Worm (Caenorhabditis elegans) whole organism, young adult: Measurements from ENCODE around the gene cyn-13.

Experiments
- B0019.2 ChIP-seq: fragments of 200-800 bp; sonication (Bioruptor generic); conservative IDR thresholded peaks from 2 replicates; pipeline ENCODE4 v1.3.6; 2022; ENCODE audit warnings: missing genetic modification reagents, missing genetic modification characterization, missing compliant biosample characterization
- B0261.1 ChIP-seq: sonication (generic microtip); optimal IDR thresholded peaks from 2 replicates; lab custom pipeline; 2016; ENCODE audit warnings: mild to moderate bottlenecking, missing genetic modification characterization, moderate library complexity, missing compliant biosample characterization
- B0336.3 ChIP-seq: fragments of 200-800 bp; sonication (Bioruptor generic); IDR thresholded peaks from 2 replicates; pipeline ENCODE4 v1.3.6; 2022; ENCODE audit warnings: missing genetic modification characterization, missing compliant biosample characterization
- F55B11.4 ChIP-seq: sonication (generic microtip); optimal IDR thresholded peaks from 2 replicates; lab custom pipeline; 2016; ENCODE audit warnings: missing compliant biosample characterization, missing genetic modification characterization, borderline replicate concordance; ENCODE audit not compliant: insufficient read depth
- Y53F4B.3 ChIP-seq: fragments of 200-800 bp; sonication (Bioruptor generic); IDR thresholded peaks from 2 replicates; pipeline ENCODE4 v1.3.6; 2022; ENCODE audit warnings: missing genetic modification reagents, missing genetic modification characterization, missing compliant biosample characterization
- Y53G8AR.9 ChIP-seq: fragments of 200-800 bp; sonication (Bioruptor generic); conservative IDR thresholded peaks from 2 replicates; pipeline ENCODE4 v1.3.6; 2022; ENCODE audit warnings: missing genetic modification reagents, missing genetic modification characterization, missing compliant biosample characterization
- Y56A3A.18 ChIP-seq: fragments of 200-800 bp; sonication (Bioruptor generic); IDR thresholded peaks from 2 replicates; pipeline ENCODE4 v1.3.6; 2022; ENCODE audit warnings: missing genetic modification reagents, missing genetic modification characterization, missing compliant biosample characterization
- Y79H2A.3 ChIP-seq: fragments of 200-800 bp; sonication (Bioruptor generic); conservative IDR thresholded peaks from 2 replicates; pipeline ENCODE4 v1.3.6; 2022; ENCODE audit warnings: missing genetic modification reagents, missing genetic modification characterization, missing compliant biosample characterization
- aptf-2 ChIP-seq: fragments of 200-800 bp; sonication (Bioruptor generic); conservative IDR thresholded peaks from 2 replicates; pipeline ENCODE4 v1.3.6; 2022; ENCODE audit warnings: missing genetic modification reagents, missing genetic modification characterization, missing compliant biosample characterization
- attf-3 ChIP-seq: fragments of 200-800 bp; sonication (Bioruptor generic); conservative IDR thresholded peaks from 2 replicates; pipeline ENCODE4 v1.3.6; 2022; ENCODE audit warnings: missing genetic modification reagents, missing genetic modification characterization, missing compliant biosample characterization
- attf-5 ChIP-seq: fragments of 200-800 bp; sonication (Bioruptor generic); optimal IDR thresholded peaks from 2 replicates; lab custom pipeline; 2018; ENCODE audit warnings: mild to moderate bottlenecking, missing genetic modification characterization, missing compliant biosample characterization
- ceh-79 ChIP-seq: sonication (generic microtip); optimal IDR thresholded peaks from 2 replicates; lab custom pipeline; 2017; ENCODE audit warnings: mild to moderate bottlenecking, missing genetic modification characterization, missing compliant biosample characterization
- egl-18 ChIP-seq: fragments of 200-800 bp; sonication (Bioruptor generic); IDR thresholded peaks from 2 replicates; pipeline ENCODE4 v1.3.6; 2022; ENCODE audit warnings: missing genetic modification reagents, missing genetic modification characterization, missing compliant biosample characterization
- egl-44 ChIP-seq: fragments of 200-800 bp; sonication (Bioruptor generic); IDR thresholded peaks from 2 replicates; pipeline ENCODE4 v1.3.6; 2022; ENCODE audit warnings: missing genetic modification reagents, missing genetic modification characterization, missing compliant biosample characterization
- gei-17 ChIP-seq: fragments of 200-800 bp; sonication (Bioruptor generic); optimal IDR thresholded peaks from 2 replicates; lab custom pipeline; 2018; ENCODE audit warnings: mild to moderate bottlenecking, missing genetic modification characterization, missing compliant biosample characterization
- hmg-1.2 ChIP-seq: fragments of 200-800 bp; sonication (Bioruptor generic); IDR thresholded peaks from 2 replicates; pipeline ENCODE4 v1.3.6; 2022; ENCODE audit warnings: missing genetic modification reagents, missing genetic modification characterization, missing compliant biosample characterization
- hmg-20 ChIP-seq: fragments of 200-800 bp; sonication (Bioruptor generic); IDR thresholded peaks from 2 replicates; pipeline ENCODE4 v1.3.6; 2022; ENCODE audit warnings: missing genetic modification reagents, missing genetic modification characterization, missing compliant biosample characterization
- hrde-1 ChIP-seq: sonication (generic microtip); optimal IDR thresholded peaks from 2 replicates; lab custom pipeline; 2016; ENCODE audit warnings: missing genetic modification characterization, mild to moderate bottlenecking, missing compliant biosample characterization, moderate library complexity, missing genotype, missing genetic modification reagents, borderline replicate concordance
- lin-40 ChIP-seq: sonication (generic microtip); optimal IDR thresholded peaks from 2 replicates; lab custom pipeline; 2016; ENCODE audit warnings: missing genetic modification characterization, mild to moderate bottlenecking, missing compliant biosample characterization, missing genotype, missing genetic modification reagents
- lsl-1 ChIP-seq: fragments of 200-800 bp; sonication (Bioruptor generic); optimal IDR thresholded peaks from 2 replicates; lab custom pipeline; 2018; ENCODE audit warnings: mild to moderate bottlenecking, missing genetic modification characterization, moderate library complexity, missing compliant biosample characterization
- madf-6 ChIP-seq: fragments of 200-800 bp; sonication (Bioruptor generic); IDR thresholded peaks from 2 replicates; pipeline ENCODE4 v1.3.6; 2022; ENCODE audit warnings: missing genetic modification reagents, missing genetic modification characterization, missing compliant biosample characterization
- mxl-1 ChIP-seq: sonication (generic microtip); optimal IDR thresholded peaks from 2 replicates; lab custom pipeline; 2016; ENCODE audit warnings: missing genetic modification characterization, missing compliant biosample characterization
- nfya-2 ChIP-seq: fragments of 200-800 bp; sonication (Bioruptor generic); IDR thresholded peaks from 2 replicates; pipeline ENCODE4 v1.3.6; 2022; ENCODE audit warnings: missing genetic modification reagents, missing genetic modification characterization, missing compliant biosample characterization
- nfyb-1 ChIP-seq: fragments of 200-800 bp; sonication (Bioruptor generic); IDR thresholded peaks from 2 replicates; pipeline ENCODE4 v1.3.6; 2022; ENCODE audit warnings: missing genetic modification reagents, missing genetic modification characterization, missing compliant biosample characterization
- nhr-27 ChIP-seq: fragments of 200-800 bp; sonication (Bioruptor generic); optimal IDR thresholded peaks from 2 replicates; lab custom pipeline; 2018; ENCODE audit warnings: mild to moderate bottlenecking, missing genetic modification characterization, moderate library complexity, missing compliant biosample characterization
- pha-4 ChIP-seq: fragments of 150-350 bp; sonication (generic microtip); optimal IDR thresholded peaks from 2 replicates; lab custom pipeline; 2014; ENCODE audit warnings: missing biosample characterization, missing genetic modification reagents, missing genetic modification characterization
- sea-2 ChIP-seq: fragments of 200-800 bp; sonication (Bioruptor generic); IDR thresholded peaks from 2 replicates; pipeline ENCODE4 v1.3.6; 2022; ENCODE audit warnings: missing genetic modification characterization, missing compliant biosample characterization
- snpc-4 ChIP-seq, 5 experiments: fragments of 150-350 bp in 1 of 5; sonication (generic microtip) in 4 of 5; optimal IDR thresholded peaks; 2 replicates each; lab custom pipeline; 2014 to 2018; ENCODE audit warnings: missing genetic modification characterization in 5 of 5, missing biosample characterization in 3 of 5, antibody characterized with exemption in 2 of 5, mild to moderate bottlenecking in 2 of 5, missing compliant biosample characterization in 2 of 5, missing genotype in 2 of 5, moderate library complexity in 2 of 5, missing genetic modification reagents in 1 of 5
- somi-1 ChIP-seq: fragments of 200-800 bp; sonication (Bioruptor generic); optimal IDR thresholded peaks from 2 replicates; lab custom pipeline; 2018; ENCODE audit warnings: mild to moderate bottlenecking, missing genetic modification characterization, missing compliant biosample characterization
- sptf-2 ChIP-seq: fragments of 200-800 bp; sonication (Bioruptor generic); optimal IDR thresholded peaks from 2 replicates; lab custom pipeline; 2018; ENCODE audit warnings: mild to moderate bottlenecking, missing genetic modification characterization, missing compliant biosample characterization
- unc-62 ChIP-seq: fragments of 150-350 bp; optimal IDR thresholded peaks from 2 replicates; lab custom pipeline; 2014; ENCODE audit warnings: missing biosample characterization, missing genetic modification reagents, missing genetic modification characterization
- xnd-1 ChIP-seq: sonication (generic microtip); optimal IDR thresholded peaks from 2 replicates; lab custom pipeline; 2016; ENCODE audit warnings: missing genotype, missing genetic modification reagents, missing genetic modification characterization, missing compliant biosample characterization

cyn-13 gene

DNA sequence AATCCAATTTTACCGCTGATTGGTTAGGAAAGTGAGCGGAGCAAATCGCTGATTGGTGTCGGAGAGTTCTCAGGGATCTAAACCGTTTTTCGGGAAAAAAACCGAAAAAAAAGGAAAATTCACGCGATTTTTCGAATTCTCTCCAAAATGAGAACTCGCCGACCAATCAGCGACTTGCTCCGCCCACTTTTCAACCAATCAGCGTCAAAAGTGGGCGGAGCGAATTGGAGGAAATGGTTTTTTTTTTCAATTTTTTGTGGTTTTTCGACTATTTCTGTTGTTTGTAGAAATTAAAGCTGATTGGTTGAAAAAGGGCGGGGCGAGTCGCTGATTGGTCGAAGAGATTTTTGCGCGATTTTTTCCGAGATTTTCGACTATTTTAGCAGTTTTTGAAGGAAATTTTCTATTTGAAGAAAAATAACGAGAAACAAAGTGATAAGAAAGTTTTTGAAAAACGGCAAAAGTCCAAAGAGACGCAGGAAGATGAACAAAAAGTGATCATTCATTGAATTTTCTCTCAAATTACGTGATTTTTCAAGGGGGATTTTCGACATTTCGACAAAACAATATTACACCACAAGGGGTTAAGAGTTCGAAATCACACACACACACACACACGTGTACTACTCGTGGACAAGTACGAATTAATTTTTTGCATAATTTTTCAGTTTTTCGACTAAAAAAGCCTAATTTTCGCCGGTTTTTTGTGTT, 15.7 kb downstream of the cyn-13 start:
- TF ChIP-seq B0261.1 (tag; lab: Kevin White, UChicago) (no peak), mxl-1 (tag; lab: Kevin White, UChicago) (no peak), gei-17 (GFP tag; lab: Kevin White, UChicago) (no peak), ceh-79 (tag; lab: Kevin White, UChicago) (no peak), Y53G8AR.9 (GFP tag; lab: Robert Waterston, UW) (no peak), somi-1 (no peak), nfya-2 (0 out of 2 replicates have a peak, but pooled peaks have one; percentile 53), xnd-1 (tag; lab: Kevin White, UChicago) (no peak), nfyb-1 (GFP tag; lab: Robert Waterston, UW) (peak; percentile 93)

DNA sequence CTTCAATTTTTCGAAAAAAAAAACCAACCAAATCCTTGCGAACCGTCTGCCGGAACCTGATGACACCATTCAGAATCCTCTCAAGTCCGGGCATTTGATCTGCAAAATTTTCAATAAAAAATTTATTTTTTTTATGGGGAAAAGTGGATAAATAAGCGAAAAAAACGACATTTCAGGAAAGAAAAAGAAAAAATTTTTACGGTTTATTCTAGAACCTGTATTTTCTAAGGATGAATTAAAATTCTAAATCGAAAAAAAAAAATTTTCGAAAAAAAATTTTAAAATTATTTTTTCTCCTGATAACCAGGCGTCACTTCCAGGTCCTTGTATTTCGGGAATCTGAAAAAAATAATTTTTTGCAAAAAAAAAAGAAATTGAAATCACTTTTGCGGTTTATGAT, 16.3 kb downstream of the cyn-13 start, which contains the start of gene bca-2:
TSS of gene bca-2 (minus strand) at position 101 of the 400 bp plus-strand sequence.
- no peak for TF ChIP-seq snpc-4 (GFP tag; optimal IDR thresholded peaks at IDR 0.05; lab: Kevin White, UChicago)
- no peak for TF ChIP-seq snpc-4 (tag; optimal IDR thresholded peaks at IDR 0.05; lab: Kevin White, UChicago)
- no peak for TF ChIP-seq attf-3 (GFP tag; lab: Robert Waterston, UW)
- no peak for TF ChIP-seq hrde-1 (tag; lab: Kevin White, UChicago)
- no peak for TF ChIP-seq egl-18 (GFP tag; lab: Robert Waterston, UW)
- TF ChIP-seq attf-5 = no peak
- TF ChIP-seq B0261.1 (tag; lab: Kevin White, UChicago) = no peak
- TF ChIP-seq madf-6 (GFP tag; lab: Robert Waterston, UW) = no peak
- TF ChIP-seq aptf-2 (GFP tag; lab: Robert Waterston, UW) = no peak
- TF ChIP-seq Y79H2A.3 (GFP tag; lab: Robert Waterston, UW) = no peak
- TF ChIP-seq nhr-27 (tag; lab: Kevin White, UChicago) = no peak
- no peak for TF ChIP-seq sea-2
- no peak for TF ChIP-seq B0019.2 (GFP tag; lab: Robert Waterston, UW)
- TF ChIP-seq Y53F4B.3 (GFP tag; lab: Robert Waterston, UW) = no peak
- TF ChIP-seq sptf-2 (GFP tag; lab: Kevin White, UChicago) = no peak
- TF ChIP-seq F55B11.4 (tag; lab: Kevin White, UChicago) = no peak

DNA sequence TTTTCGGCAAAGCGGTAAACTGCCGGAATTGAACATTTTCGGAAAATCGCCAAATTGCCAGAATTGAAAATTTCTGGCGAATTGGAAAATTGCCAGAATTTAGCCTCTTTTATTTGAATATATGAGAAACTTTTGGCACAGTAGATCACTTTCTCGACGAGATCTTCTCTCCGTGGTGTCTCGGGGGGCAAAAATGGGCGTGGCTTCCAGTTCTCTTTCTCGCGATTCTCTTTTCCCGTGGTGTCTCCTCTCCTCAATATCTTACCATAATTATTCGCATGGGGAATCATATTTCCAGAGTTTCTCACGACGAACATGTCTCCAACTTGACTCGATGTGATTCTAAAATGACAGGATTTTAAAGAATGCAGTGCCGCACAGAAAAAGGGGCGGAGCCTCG, 17.3 kb downstream of the cyn-13 start:
- TF ChIP-seq hmg-20 (GFP tag; lab: Robert Waterston, UW) (no peak), snpc-4 (GFP tag; optimal IDR thresholded peaks at IDR 0.05; lab: Kevin White, UChicago) (no peak), snpc-4 (tag; optimal IDR thresholded peaks at IDR 0.05; lab: Kevin White, UChicago) (peak in 1 of 4 experiments; percentile 4), egl-44 (GFP tag; lab: Robert Waterston, UW) (no peak)

DNA sequence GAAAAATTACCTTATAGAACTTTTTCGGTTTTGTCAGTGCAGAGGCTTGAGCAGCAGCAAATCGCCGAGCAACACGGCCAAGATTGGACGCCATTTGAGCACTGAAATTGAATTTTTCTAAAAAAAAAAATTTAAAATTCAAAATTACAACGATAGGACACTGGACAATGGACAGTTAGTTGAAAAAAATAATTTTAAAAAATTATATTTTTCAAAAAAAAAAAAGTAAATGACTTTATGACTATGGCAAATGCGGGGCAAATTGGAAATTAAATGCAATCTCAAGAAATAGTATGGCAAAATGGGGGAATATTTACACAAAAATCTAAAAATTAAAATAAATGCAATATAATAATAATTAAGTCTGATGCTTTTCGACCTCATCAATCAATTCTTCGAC, 20.3 kb downstream of the cyn-13 start, which contains the start of gene Y116A8C.27:
TSS of gene Y116A8C.27 (minus strand) at position 101 of the 400 bp plus-strand sequence.
- TF ChIP-seq snpc-4 (GFP tag; optimal IDR thresholded peaks at IDR 0.05; lab: Kevin White, UChicago) = peak; percentile 4
- no peak for TF ChIP-seq snpc-4 (tag; optimal IDR thresholded peaks at IDR 0.05; lab: Kevin White, UChicago)
- TF ChIP-seq lin-40 (tag; lab: Kevin White, UChicago) = no peak

DNA sequence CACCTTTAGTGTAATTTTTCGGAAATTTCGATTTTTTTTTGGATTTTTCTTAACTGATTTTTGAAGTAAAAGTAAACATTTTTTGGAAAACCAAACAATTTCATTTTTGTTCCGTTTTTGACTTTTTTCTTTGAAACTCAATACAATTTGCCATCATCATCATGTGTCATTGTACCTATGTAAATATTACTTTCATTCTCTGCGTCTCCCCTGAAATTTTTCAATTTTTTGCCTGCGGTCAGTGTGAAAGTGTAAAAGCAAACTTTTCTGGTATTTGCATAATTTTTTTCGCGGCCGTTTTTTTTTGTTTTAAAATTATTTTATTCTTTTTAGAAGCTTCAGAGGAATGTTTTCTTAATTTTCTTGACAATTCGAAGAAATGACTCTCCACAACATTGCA, 22.8 kb downstream of the cyn-13 start, which contains the start of gene Y116A8C.29:
TSS of gene Y116A8C.29 (plus strand) at position 328 of the 400 bp plus-strand sequence.
- no peak for TF ChIP-seq B0336.3 (GFP tag; lab: Robert Waterston, UW)
- TF ChIP-seq unc-62 (GFP tag; lab: Kevin White, UChicago) = no peak
- no peak for TF ChIP-seq lsl-1
- TF ChIP-seq gei-17 (GFP tag; lab: Kevin White, UChicago) = no peak
- peak; percentile 36 for TF ChIP-seq pha-4 (tag; lab: Kevin White, UChicago)
- TF ChIP-seq Y56A3A.18 (GFP tag; lab: Robert Waterston, UW) = no peak
- peak; percentile 7; the same call in 1 of the 2 replicates for TF ChIP-seq hmg-1.2 (GFP tag; lab: Robert Waterston, UW)
- TF ChIP-seq, all 124 proteins: peak for 2
